Fruit fly (Drosophila melanogaster) whole organism, embryonic: ENCODE data around the gene CG5021.
A peak's percentile ranks its signal among the peaks of the same experiment; 100 is the strongest.

Experiments used
- CG15479 ChIP-seq: fragments of 200-800 bp; sonication (Bioruptor generic); optimal IDR thresholded peaks from 3 replicates; lab custom pipeline; 2019; ENCODE audit warnings: missing biosample characterization, mild to moderate bottlenecking, missing genetic modification characterization, moderate library complexity
- CG7556 ChIP-seq: fragments of 200-800 bp; sonication (Bioruptor generic); optimal IDR thresholded peaks from 2 replicates; lab custom pipeline; 2017; ENCODE audit warnings: missing biosample characterization, mild to moderate bottlenecking, missing genetic modification characterization
- Elba2 ChIP-seq: fragments of 200-800 bp; sonication (Bioruptor generic); optimal IDR thresholded peaks from 3 replicates; lab custom pipeline; 2016; ENCODE audit warnings: missing biosample characterization, missing genetic modification characterization
- Xrp1 ChIP-seq: fragments of 200-800 bp; sonication (Bioruptor generic); IDR thresholded peaks from 2 replicates; pipeline ENCODE4 v1.3.6; 2022; ENCODE audit warnings: missing biosample characterization, missing genetic modification characterization
- tll ChIP-seq, 2 experiments: fragments of 200-800 bp in 1 of 2; fragments of >200 bp in 1 of 2; sonication (Bioruptor generic) in 1 of 2; optimal IDR thresholded peaks; 2 replicates each; lab custom pipeline; 2017 to 2019; ENCODE audit warnings: missing biosample characterization in 2 of 2, missing genetic modification characterization in 2 of 2, mild to moderate bottlenecking in 1 of 2, moderate library complexity in 1 of 2
- zen ChIP-seq: fragments of 200-800 bp; sonication (Bioruptor generic); optimal IDR thresholded peaks from 3 replicates; lab custom pipeline; 2018; ENCODE audit warnings: missing biosample characterization, mild to moderate bottlenecking, missing genetic modification characterization, moderate library complexity

The CG5021 gene

dm6 chr3L:9017414-9017813 lies 50.8 kb downstream of the CG5021 start:
- peak; percentile 43 for TF ChIP-seq CG15479 (GFP tag; lab: Kevin White, UChicago)
- TF ChIP-seq CG7556, result no peak
- TF ChIP-seq Elba2 (GFP tag; lab: Kevin White, UChicago), result no peak
- peak in 1 of 2 experiments; percentile 15 for TF ChIP-seq tll (GFP tag; optimal IDR thresholded peaks at IDR 0.05; lab: Kevin White, UChicago)
- TF ChIP-seq Xrp1 (GFP tag; lab: Robert Waterston, UW), result no peak
- peak; percentile 96 for TF ChIP-seq zen
